Worm (Caenorhabditis elegans) whole organism, L3 larva: ENCODE measurements around the gene nspb-11.
A peak's percentile ranks its signal among the peaks of the same experiment; 100 is the strongest.

Source experiments
- R02D3.7 ChIP-seq: fragments of 150-350 bp; optimal IDR thresholded peaks from 2 replicates; lab custom pipeline; 2014; ENCODE audit warnings: missing biosample characterization, missing genetic modification characterization
- ZK546.5 ChIP-seq: sonication (generic microtip); optimal IDR thresholded peaks from 2 replicates; lab custom pipeline; 2017; ENCODE audit warnings: missing biosample characterization, missing genetic modification characterization
- aly-2 ChIP-seq: fragments of 150-350 bp; optimal IDR thresholded peaks from 2 replicates; lab custom pipeline; 2014; ENCODE audit warnings: missing biosample characterization, missing genetic modification characterization
- ceh-16 ChIP-seq: sonication (generic microtip); optimal IDR thresholded peaks from 2 replicates; lab custom pipeline; 2017; ENCODE audit warnings: missing biosample characterization, missing genetic modification characterization
- ceh-28 ChIP-seq: fragments of 150-350 bp; optimal IDR thresholded peaks from 2 replicates; lab custom pipeline; 2014; ENCODE audit warnings: missing biosample characterization, missing genetic modification reagents, missing genetic modification characterization
- ceh-82 ChIP-seq: fragments of 150-350 bp; optimal IDR thresholded peaks from 2 replicates; lab custom pipeline; 2014; ENCODE audit warnings: missing biosample characterization, missing genetic modification characterization
- daf-12 ChIP-seq: fragments of 150-350 bp; optimal IDR thresholded peaks from 2 replicates; lab custom pipeline; 2014; ENCODE audit warnings: missing biosample characterization, missing genetic modification reagents, missing genetic modification characterization
- egl-5 ChIP-seq: fragments of 150-350 bp; optimal IDR thresholded peaks from 2 replicates; lab custom pipeline; 2017; ENCODE audit warnings: missing biosample characterization, missing genetic modification reagents, missing genetic modification characterization, inconsistent platforms
- elt-1 ChIP-seq: fragments of 150-350 bp; optimal IDR thresholded peaks from 2 replicates; lab custom pipeline; 2014; ENCODE audit warnings: missing biosample characterization, missing genetic modification characterization
- elt-2 ChIP-seq: sonication (generic microtip); optimal IDR thresholded peaks from 2 replicates; lab custom pipeline; 2016; ENCODE audit warnings: missing genetic modification reagents, mild to moderate bottlenecking, missing genetic modification characterization, missing compliant biosample characterization
- eor-1 ChIP-seq, 2 experiments: fragments of 150-350 bp; optimal IDR thresholded peaks; 2 replicates each; lab custom pipeline; 2014 to 2018; ENCODE audit warnings: missing biosample characterization in 2 of 2, missing genetic modification characterization in 2 of 2
- fkh-2 ChIP-seq: fragments of 150-350 bp; optimal IDR thresholded peaks from 2 replicates; lab custom pipeline; 2014; ENCODE audit warnings: missing biosample characterization, missing genetic modification reagents, missing genetic modification characterization
- fos-1 ChIP-seq: fragments of 150-350 bp; optimal IDR thresholded peaks from 2 replicates; lab custom pipeline; 2014; ENCODE audit warnings: missing biosample characterization, missing genetic modification characterization
- hmg-11 ChIP-seq: sonication (generic microtip); optimal IDR thresholded peaks from 2 replicates; lab custom pipeline; 2016; ENCODE audit warnings: missing genetic modification characterization, missing compliant biosample characterization
- jun-1 ChIP-seq: fragments of 150-350 bp; optimal IDR thresholded peaks from 2 replicates; lab custom pipeline; 2014; ENCODE audit warnings: missing biosample characterization, missing genetic modification reagents, missing genetic modification characterization
- lin-15B ChIP-seq: fragments of 150-350 bp; optimal IDR thresholded peaks from 2 replicates; lab custom pipeline; 2014; ENCODE audit warnings: missing biosample characterization, missing genetic modification characterization
- lin-39 ChIP-seq: fragments of 150-350 bp; optimal IDR thresholded peaks from 2 replicates; lab custom pipeline; 2018; ENCODE audit warnings: missing biosample characterization, missing genetic modification reagents, missing genetic modification characterization
- mdl-1 ChIP-seq: fragments of 150-350 bp; optimal IDR thresholded peaks from 2 replicates; lab custom pipeline; 2014; ENCODE audit warnings: missing biosample characterization, missing genetic modification characterization
- nfya-1 ChIP-seq: sonication (generic microtip); optimal IDR thresholded peaks from 2 replicates; lab custom pipeline; 2017; ENCODE audit warnings: missing genetic modification characterization, mild to moderate bottlenecking, missing compliant biosample characterization, antibody characterized with exemption, moderate library complexity; ENCODE audit not compliant: insufficient read depth
- nhr-11 ChIP-seq: fragments of 150-350 bp; optimal IDR thresholded peaks from 2 replicates; lab custom pipeline; 2014; ENCODE audit warnings: missing biosample characterization, missing genetic modification characterization
- nhr-12 ChIP-seq: fragments of 150-350 bp; optimal IDR thresholded peaks from 2 replicates; lab custom pipeline; 2014; ENCODE audit warnings: missing biosample characterization, missing genetic modification characterization
- nhr-23 ChIP-seq: fragments of 150-350 bp; optimal IDR thresholded peaks from 2 replicates; lab custom pipeline; 2014; ENCODE audit warnings: missing biosample characterization, missing genetic modification reagents, missing genetic modification characterization
- nhr-25 ChIP-seq: sonication (generic microtip); optimal IDR thresholded peaks from 2 replicates; lab custom pipeline; 2017; ENCODE audit warnings: missing biosample characterization, missing genetic modification characterization
- nhr-28 ChIP-seq: fragments of 150-350 bp; optimal IDR thresholded peaks from 2 replicates; lab custom pipeline; 2014; ENCODE audit warnings: missing biosample characterization, missing genetic modification characterization
- nhr-43 ChIP-seq: sonication (generic microtip); optimal IDR thresholded peaks from 2 replicates; lab custom pipeline; 2016; ENCODE audit warnings: mild to moderate bottlenecking, missing genetic modification characterization, missing compliant biosample characterization; ENCODE audit not compliant: poor library complexity, severe bottlenecking
- nhr-67 ChIP-seq: fragments of 150-350 bp; optimal IDR thresholded peaks from 2 replicates; lab custom pipeline; 2014; ENCODE audit warnings: missing biosample characterization, missing genetic modification characterization
- nhr-76 ChIP-seq: fragments of 150-350 bp; sonication (generic microtip); optimal IDR thresholded peaks from 5 replicates; lab custom pipeline; 2014; ENCODE audit warnings: missing biosample characterization, missing genetic modification characterization
- nhr-77 ChIP-seq: fragments of 150-350 bp; optimal IDR thresholded peaks from 2 replicates; lab custom pipeline; 2014; ENCODE audit warnings: missing biosample characterization, missing genetic modification characterization
- pha-4 ChIP-seq: fragments of 150-350 bp; optimal IDR thresholded peaks from 2 replicates; lab custom pipeline; 2014; ENCODE audit warnings: missing biosample characterization, missing genetic modification reagents, missing genetic modification characterization
- pqm-1 ChIP-seq: fragments of 150-350 bp; optimal IDR thresholded peaks from 2 replicates; lab custom pipeline; 2017; ENCODE audit warnings: missing biosample characterization, missing genetic modification characterization, inconsistent platforms
- sea-2 ChIP-seq: fragments of 150-350 bp; sonication (generic microtip); optimal IDR thresholded peaks from 4 replicates; lab custom pipeline; 2014; ENCODE audit warnings: missing biosample characterization, missing genetic modification reagents, missing genetic modification characterization
- tbx-2 ChIP-seq: sonication (generic microtip); optimal IDR thresholded peaks from 2 replicates; lab custom pipeline; 2016; ENCODE audit warnings: mild to moderate bottlenecking, missing genetic modification characterization, missing compliant biosample characterization
- unc-39 ChIP-seq: sonication (generic microtip); optimal IDR thresholded peaks from 4 replicates; lab custom pipeline; 2017; ENCODE audit warnings: missing biosample characterization, missing genetic modification characterization
- unc-62 ChIP-seq: fragments of 150-350 bp; sonication (generic microtip); optimal IDR thresholded peaks from 4 replicates; lab custom pipeline; 2014; ENCODE audit warnings: missing biosample characterization, missing genetic modification reagents, missing genetic modification characterization
- ztf-11 ChIP-seq: fragments of 150-350 bp; optimal IDR thresholded peaks from 2 replicates; lab custom pipeline; 2014; ENCODE audit warnings: missing biosample characterization, missing genetic modification characterization
- ztf-4 ChIP-seq: fragments of 150-350 bp; optimal IDR thresholded peaks from 2 replicates; lab custom pipeline; 2014; ENCODE audit warnings: missing biosample characterization, missing genetic modification characterization

nspb-11 gene

ce11 chrII:12892407-12892806 lies 14.8 kb upstream of the nspb-11 start:
- TF ChIP-seq nfya-1 (tag; lab: Kevin White, UChicago) (no peak), ceh-28 (tag; lab: Kevin White, UChicago) (no peak), lin-39 (tag; lab: Kevin White, UChicago) (no peak), jun-1 (tag; lab: Kevin White, UChicago) (peak; percentile 26), ceh-16 (tag; lab: Kevin White, UChicago) (no peak), hmg-11 (no peak), sea-2 (GFP tag; lab: Kevin White, UChicago) (no peak), pqm-1 (tag; lab: Kevin White, UChicago) (peak; percentile 18), daf-12 (tag; lab: Kevin White, UChicago) (no peak), fos-1 (tag; lab: Kevin White, UChicago) (no peak), pha-4 (tag; lab: Kevin White, UChicago) (no peak), R02D3.7 (no peak), unc-62 (GFP tag; lab: Kevin White, UChicago) (no peak), elt-1 (no peak), tbx-2 (tag; lab: Kevin White, UChicago) (no peak), mdl-1 (tag; lab: Kevin White, UChicago) (no peak), ztf-11 (no peak), nhr-77 (tag; lab: Kevin White, UChicago) (no peak), aly-2 (tag; lab: Kevin White, UChicago) (no peak), nhr-28 (tag; lab: Kevin White, UChicago) (no peak), nhr-76 (no peak), nhr-43 (no peak), elt-2 (tag; lab: Kevin White, UChicago) (peak; percentile 57), ZK546.5 (tag; lab: Kevin White, UChicago) (no peak), ztf-4 (tag; lab: Kevin White, UChicago) (no peak), ceh-82 (tag; lab: Kevin White, UChicago) (no peak)

DNA sequence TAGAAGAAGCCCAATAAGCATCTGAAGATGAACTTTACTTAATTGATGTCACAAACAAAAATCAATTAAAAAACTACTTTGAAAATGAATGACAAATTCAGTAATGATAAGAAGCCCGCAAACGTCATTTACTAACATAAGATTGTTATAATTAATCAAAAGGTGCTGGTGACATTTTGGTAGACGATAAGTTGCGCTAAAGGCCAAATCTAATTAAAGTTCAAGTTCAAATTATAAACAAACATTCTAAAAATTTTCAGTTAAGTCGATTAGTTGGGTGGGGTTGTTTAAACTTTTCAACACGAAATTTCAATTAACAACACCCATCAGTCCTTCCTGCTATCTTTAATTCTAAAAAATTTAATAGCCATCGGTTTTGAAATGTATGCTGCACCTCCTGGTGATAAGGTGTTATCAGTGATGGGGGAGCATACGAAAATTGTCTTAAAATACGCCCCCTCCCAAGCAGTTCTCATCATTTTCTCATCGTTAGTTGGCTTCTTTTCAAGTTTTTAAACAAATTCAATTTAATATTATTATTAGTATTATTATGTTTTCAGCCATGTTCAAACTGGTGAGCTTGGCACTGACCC lies 12.0 kb upstream of the nspb-11 start, which contains the start of the genes clec-62 and clec-63:
Gene clec-62, minus strand, starts transcription at position 51 of the 593 bp plus-strand sequence.
Gene clec-63, plus strand, starts transcription at position 561 of the 593 bp plus-strand sequence.
- peak; percentile 72 for TF ChIP-seq pqm-1 (tag; lab: Kevin White, UChicago)
- TF ChIP-seq pha-4 (tag; lab: Kevin White, UChicago) = peak; percentile 39
- TF ChIP-seq nhr-28 (tag; lab: Kevin White, UChicago) = no peak
- peak; percentile 96 for TF ChIP-seq elt-2 (tag; lab: Kevin White, UChicago)
- TF ChIP-seq jun-1 (tag; lab: Kevin White, UChicago) = peak; percentile 30
- TF ChIP-seq nfya-1 (tag; lab: Kevin White, UChicago) = no peak

- no peak for TF ChIP-seq nhr-11 (tag; lab: Kevin White, UChicago)
- no peak for TF ChIP-seq nhr-77 (tag; lab: Kevin White, UChicago)
- TF ChIP-seq pqm-1 (tag; lab: Kevin White, UChicago) = no peak
- no peak for TF ChIP-seq fos-1 (tag; lab: Kevin White, UChicago)
- TF ChIP-seq egl-5 (tag; lab: Kevin White, UChicago) = no peak
- no peak for TF ChIP-seq tbx-2 (tag; lab: Kevin White, UChicago)
- no peak for TF ChIP-seq ceh-28 (tag; lab: Kevin White, UChicago)
- TF ChIP-seq nhr-76 = no peak
- no peak for TF ChIP-seq nhr-67
- TF ChIP-seq hmg-11 = no peak
- TF ChIP-seq nhr-25 (tag; lab: Kevin White, UChicago) = no peak
- TF ChIP-seq pha-4 (tag; lab: Kevin White, UChicago) = no peak
- no peak for TF ChIP-seq elt-2 (tag; lab: Kevin White, UChicago)
- no peak for TF ChIP-seq ztf-11
- TF ChIP-seq elt-1 = no peak
- TF ChIP-seq unc-39 (tag; lab: Kevin White, UChicago) = no peak
- TF ChIP-seq sea-2 (GFP tag; lab: Kevin White, UChicago) = no peak
These were observed 10.5 kb upstream of the nspb-11 start for ce11 chrII:12896666-12897065.

- no peak for TF ChIP-seq lin-15B
- no peak for TF ChIP-seq nhr-23 (tag; lab: Kevin White, UChicago)
- TF ChIP-seq nhr-12 (tag; lab: Kevin White, UChicago) = no peak
- no peak for TF ChIP-seq nhr-25 (tag; lab: Kevin White, UChicago)
- TF ChIP-seq unc-62 (GFP tag; lab: Kevin White, UChicago) = no peak
- TF ChIP-seq fkh-2 (tag; lab: Kevin White, UChicago) = no peak
- no peak for TF ChIP-seq eor-1 (tag; optimal IDR thresholded peaks at IDR 0.05; lab: Kevin White, UChicago)
- TF ChIP-seq aly-2 (tag; lab: Kevin White, UChicago) = no peak
These were observed 9.8 kb upstream of the nspb-11 start for ce11 chrII:12897361-12897760.
